Fruit fly (Drosophila melanogaster) whole organism, embryonic: ENCODE data around the gene CG7766.
A peak's percentile ranks its signal among the peaks of the same experiment; 100 is the strongest.

Experiments
- ATbp ChIP-seq: fragments of 200-800 bp; sonication (Bioruptor generic); optimal IDR thresholded peaks from 2 replicates; lab custom pipeline; 2017; ENCODE audit warnings: missing biosample characterization, mild to moderate bottlenecking, missing genetic modification characterization, missing genetic modification reagents
- Adf1 ChIP-seq: fragments of 200-800 bp; sonication (Bioruptor generic); IDR thresholded peaks from 2 replicates; pipeline ENCODE4 v1.3.6; 2022; ENCODE audit warnings: missing biosample characterization, missing genetic modification characterization
- Bdp1 ChIP-seq: fragments of 200-800 bp; sonication (Bioruptor generic); optimal IDR thresholded peaks from 3 replicates; lab custom pipeline; 2016; ENCODE audit warnings: missing biosample characterization, missing genetic modification characterization
- Bteb2 ChIP-seq: fragments of 200-800 bp; sonication (Bioruptor generic); optimal IDR thresholded peaks from 2 replicates; lab custom pipeline; 2016; ENCODE audit warnings: missing biosample characterization, missing genetic modification characterization
- CG12104 ChIP-seq: fragments of 200-800 bp; sonication (Bioruptor generic); optimal IDR thresholded peaks from 3 replicates; lab custom pipeline; 2016; ENCODE audit warnings: missing biosample characterization, missing genetic modification characterization
- CG12155 ChIP-seq: fragments of 200-800 bp; sonication (Bioruptor generic); optimal IDR thresholded peaks from 3 replicates; lab custom pipeline; 2016; ENCODE audit warnings: missing biosample characterization, missing genetic modification characterization
- CG12769 ChIP-seq: fragments of 200-800 bp; sonication (Bioruptor generic); optimal IDR thresholded peaks from 2 replicates; lab custom pipeline; 2019; ENCODE audit warnings: missing biosample characterization, mild to moderate bottlenecking, missing genetic modification characterization, moderate library complexity
- CG13287 ChIP-seq: fragments of 200-800 bp; sonication (Bioruptor generic); IDR thresholded peaks from 2 replicates; pipeline ENCODE4 v1.3.6; 2022; ENCODE audit warnings: missing biosample characterization, missing genetic modification characterization; ENCODE audit not compliant: partially characterized antibody
- CG13894 ChIP-seq: fragments of 200-800 bp; sonication (Bioruptor generic); optimal IDR thresholded peaks from 3 replicates; lab custom pipeline; 2018; ENCODE audit warnings: missing biosample characterization, mild to moderate bottlenecking, missing genetic modification characterization, moderate library complexity
- CG17359 ChIP-seq: fragments of 200-800 bp; sonication (Bioruptor generic); optimal IDR thresholded peaks from 3 replicates; lab custom pipeline; 2018; ENCODE audit warnings: missing biosample characterization, mild to moderate bottlenecking, missing genetic modification characterization, moderate library complexity
- CG17612 ChIP-seq: fragments of 200-800 bp; sonication (Bioruptor generic); IDR thresholded peaks from 2 replicates; pipeline ENCODE4 v1.3.6; 2022; ENCODE audit warnings: missing biosample characterization, missing genetic modification characterization
- CG2712 ChIP-seq: fragments of 200-800 bp; optimal IDR thresholded peaks from 3 replicates; lab custom pipeline; 2019; ENCODE audit warnings: missing biosample characterization, mild to moderate bottlenecking, missing genetic modification characterization, moderate library complexity
- CG30020 ChIP-seq: fragments of 200-800 bp; optimal IDR thresholded peaks from 2 replicates; lab custom pipeline; 2019; ENCODE audit warnings: missing biosample characterization, mild to moderate bottlenecking, missing genetic modification characterization, moderate library complexity
- CG32767 ChIP-seq: fragments of 200-800 bp; sonication (Bioruptor generic); IDR thresholded peaks from 2 replicates; pipeline ENCODE4 v1.3.6; 2022; ENCODE audit warnings: missing biosample characterization, missing genetic modification characterization
- CG32772 ChIP-seq: fragments of 200-800 bp; sonication (Bioruptor generic); IDR thresholded peaks from 2 replicates; pipeline ENCODE4 v1.3.6; 2022; ENCODE audit warnings: missing biosample characterization, missing genetic modification characterization
- CG3995 ChIP-seq: fragments of 200-800 bp; sonication (Bioruptor generic); optimal IDR thresholded peaks from 3 replicates; lab custom pipeline; 2016; ENCODE audit warnings: missing biosample characterization, missing genetic modification characterization
- CG6654 ChIP-seq: fragments of 200-800 bp; sonication (Bioruptor generic); optimal IDR thresholded peaks from 2 replicates; lab custom pipeline; 2017; ENCODE audit warnings: missing biosample characterization, mild to moderate bottlenecking, missing genetic modification characterization
- CG9797 ChIP-seq: fragments of 200-800 bp; sonication (Bioruptor generic); optimal IDR thresholded peaks from 3 replicates; lab custom pipeline; 2018; ENCODE audit warnings: missing biosample characterization, mild to moderate bottlenecking, missing genetic modification characterization
- D19B ChIP-seq: fragments of 200-800 bp; sonication (Bioruptor generic); optimal IDR thresholded peaks from 2 replicates; lab custom pipeline; 2017; ENCODE audit warnings: missing biosample characterization, mild to moderate bottlenecking, missing genetic modification characterization
- Dad ChIP-seq: fragments of 200-800 bp; sonication (Bioruptor generic); optimal IDR thresholded peaks from 3 replicates; lab custom pipeline; 2016; ENCODE audit warnings: missing biosample characterization, missing genetic modification characterization
- Dbx ChIP-seq: fragments of 200-800 bp; sonication (Bioruptor generic); IDR thresholded peaks from 3 replicates; pipeline ENCODE4 v1.3.6; 2022; ENCODE audit warnings: missing biosample characterization, missing genetic modification characterization
- Dip3 ChIP-seq: fragments of 200-800 bp; sonication (Bioruptor generic); optimal IDR thresholded peaks from 3 replicates; lab custom pipeline; 2016; ENCODE audit warnings: missing biosample characterization, missing genetic modification characterization
- Eip74EF ChIP-seq, 2 experiments: fragments of 200-800 bp in 1 of 2; fragments of >200 bp in 1 of 2; sonication (Bioruptor generic) in 1 of 2; optimal IDR thresholded peaks; 2 replicates each; lab custom pipeline; 2017 to 2019; ENCODE audit warnings: missing biosample characterization in 2 of 2, missing genetic modification characterization in 2 of 2, mild to moderate bottlenecking in 1 of 2, moderate library complexity in 1 of 2
- Fer3 ChIP-seq: fragments of 200-800 bp; sonication (Bioruptor generic); optimal IDR thresholded peaks from 2 replicates; lab custom pipeline; 2018; ENCODE audit warnings: missing biosample characterization, mild to moderate bottlenecking, missing genetic modification characterization, moderate library complexity
- HmgZ ChIP-seq: fragments of 200-800 bp; sonication (Bioruptor generic); optimal IDR thresholded peaks from 2 replicates; lab custom pipeline; 2018; ENCODE audit warnings: missing biosample characterization, mild to moderate bottlenecking, missing genetic modification characterization
- MESR4 ChIP-seq: fragments of 200-800 bp; sonication (Bioruptor generic); optimal IDR thresholded peaks from 2 replicates; lab custom pipeline; 2018; ENCODE audit warnings: missing biosample characterization, mild to moderate bottlenecking, missing genetic modification characterization, moderate library complexity
- Nf-YA ChIP-seq: fragments of 200-800 bp; sonication (Bioruptor generic); IDR thresholded peaks from 2 replicates; pipeline ENCODE4 v1.3.6; 2022; ENCODE audit warnings: missing biosample characterization, missing genetic modification characterization
- PHDP ChIP-seq: fragments of 200-800 bp; sonication (Bioruptor generic); optimal IDR thresholded peaks from 3 replicates; lab custom pipeline; 2018; ENCODE audit warnings: missing biosample characterization, mild to moderate bottlenecking, missing genetic modification characterization, moderate library complexity
- Ptx1 ChIP-seq: fragments of 200-800 bp; sonication (Bioruptor generic); IDR thresholded peaks from 2 replicates; pipeline ENCODE4 v1.3.6; 2022; ENCODE audit warnings: missing biosample characterization, missing genetic modification characterization
- YL-1 ChIP-seq: fragments of 200-800 bp; sonication (Bioruptor generic); optimal IDR thresholded peaks from 3 replicates; lab custom pipeline; 2017; ENCODE audit warnings: missing biosample characterization, mild to moderate bottlenecking, missing genetic modification characterization
- ab ChIP-seq: fragments of 200-800 bp; sonication (Bioruptor generic); optimal IDR thresholded peaks from 2 replicates; lab custom pipeline; 2016; ENCODE audit warnings: missing biosample characterization, missing genetic modification characterization
- ara ChIP-seq: fragments of 200-800 bp; sonication (Bioruptor generic); IDR thresholded peaks from 2 replicates; pipeline ENCODE4 v1.3.6; 2022; ENCODE audit warnings: missing biosample characterization, missing genetic modification characterization
- ase ChIP-seq: fragments of 200-800 bp; sonication (Bioruptor generic); IDR thresholded peaks from 3 replicates; pipeline ENCODE4 v1.3.6; 2022; ENCODE audit warnings: missing biosample characterization, missing genetic modification characterization
- caup ChIP-seq: fragments of 200-800 bp; sonication (Bioruptor generic); optimal IDR thresholded peaks from 3 replicates; lab custom pipeline; 2017; ENCODE audit warnings: missing biosample characterization, mild to moderate bottlenecking, missing genetic modification characterization, moderate library complexity; ENCODE audit not compliant: severe bottlenecking
- ci ChIP-seq: fragments of 200-800 bp; sonication (Bioruptor generic); IDR thresholded peaks from 3 replicates; pipeline ENCODE4 v1.3.6; 2022; ENCODE audit warnings: missing biosample characterization, missing genetic modification characterization
- crp ChIP-seq, 2 experiments: fragments of 200-800 bp; sonication (Bioruptor generic); optimal IDR thresholded peaks; 2 replicates in 1 of 2; 3 replicates in 1 of 2; lab custom pipeline; 2017; ENCODE audit warnings: missing biosample characterization in 2 of 2, missing genetic modification characterization in 2 of 2, mild to moderate bottlenecking in 1 of 2, moderate library complexity in 1 of 2
- dpn ChIP-seq, 2 experiments: fragments of 200-800 bp; sonication (Bioruptor generic); optimal IDR thresholded peaks; 3 replicates each; lab custom pipeline; 2016; ENCODE audit warnings: missing biosample characterization in 2 of 2, missing genetic modification characterization in 2 of 2
- gce ChIP-seq: fragments of 200-800 bp; sonication (Bioruptor generic); IDR thresholded peaks from 3 replicates; pipeline ENCODE4 v1.3.6; 2022; ENCODE audit warnings: missing biosample characterization, missing genetic modification characterization
- gt ChIP-seq: fragments of 200-800 bp; sonication (Bioruptor generic); IDR thresholded peaks from 2 replicates; pipeline ENCODE4 v1.3.6; 2022; ENCODE audit warnings: missing biosample characterization, missing genetic modification characterization
- ind ChIP-seq: fragments of 200-800 bp; sonication (Bioruptor generic); optimal IDR thresholded peaks from 3 replicates; lab custom pipeline; 2016; ENCODE audit warnings: missing biosample characterization, missing genetic modification characterization
- lab ChIP-seq: fragments of 200-800 bp; sonication (Bioruptor generic); optimal IDR thresholded peaks from 3 replicates; lab custom pipeline; 2017; ENCODE audit warnings: missing biosample characterization, missing genetic modification characterization, mild to moderate bottlenecking, moderate library complexity, missing genetic modification reagents
- onecut ChIP-seq: fragments of 200-800 bp; sonication (Bioruptor generic); IDR thresholded peaks from 2 replicates; pipeline ENCODE4 v1.3.6; 2022; ENCODE audit warnings: missing biosample characterization, missing genetic modification characterization
- repo ChIP-seq: fragments of 200-800 bp; sonication (Bioruptor generic); optimal IDR thresholded peaks from 2 replicates; lab custom pipeline; 2016; ENCODE audit warnings: missing biosample characterization, missing genetic modification characterization
- slp2 ChIP-seq: fragments of 200-800 bp; sonication (Bioruptor generic); optimal IDR thresholded peaks from 2 replicates; lab custom pipeline; 2016; ENCODE audit warnings: missing biosample characterization, missing genetic modification characterization
- ssp ChIP-seq: fragments of 200-800 bp; sonication (Bioruptor generic); IDR thresholded peaks from 2 replicates; pipeline ENCODE4 v1.3.6; 2022; ENCODE audit warnings: missing biosample characterization, missing genetic modification characterization
- tgo ChIP-seq: fragments of 200-800 bp; sonication (Bioruptor generic); IDR thresholded peaks from 3 replicates; pipeline ENCODE4 v1.3.6; 2022; ENCODE audit warnings: missing biosample characterization, missing genetic modification characterization
- tin ChIP-seq: fragments of 200-800 bp; sonication (Bioruptor generic); optimal IDR thresholded peaks from 3 replicates; lab custom pipeline; 2016; ENCODE audit warnings: missing biosample characterization, missing genetic modification characterization
- tna ChIP-seq: fragments of 200-800 bp; sonication (Bioruptor generic); IDR thresholded peaks from 2 replicates; pipeline ENCODE4 v1.3.6; 2022; ENCODE audit warnings: missing biosample characterization, missing genetic modification characterization; ENCODE audit not compliant: partially characterized antibody
- wdn ChIP-seq: fragments of 200-800 bp; sonication (Bioruptor generic); IDR thresholded peaks from 2 replicates; pipeline ENCODE4 v1.3.6; 2022; ENCODE audit warnings: missing biosample characterization, missing genetic modification characterization
- zen2 ChIP-seq: fragments of 200-800 bp; sonication (Bioruptor generic); IDR thresholded peaks from 3 replicates; pipeline ENCODE4 v1.3.6; 2022; ENCODE audit warnings: missing biosample characterization, missing genetic modification characterization; ENCODE audit not compliant: partially characterized antibody

Gene CG7766

dm6 chrX:9067754-9068477 lies 35.6 kb downstream of the CG7766 start, which contains the start of gene CG15365 (continued):
- TF ChIP-seq CG12104: no peak
- no peak for TF ChIP-seq CG13894
- peak; percentile 35 for TF ChIP-seq CG17359 (tag; lab: Kevin White, UChicago)
- TF ChIP-seq tna (GFP tag; lab: Robert Waterston, UW): no peak
- no peak for TF ChIP-seq wdn (GFP tag; lab: Robert Waterston, UW)
- TF ChIP-seq CG32772 (GFP tag; lab: Robert Waterston, UW): no peak
- no peak for TF ChIP-seq CG30020
- TF ChIP-seq CG13287 (GFP tag; lab: Robert Waterston, UW): peak; percentile 11; the same call in 1 of the 2 replicates
- no peak for TF ChIP-seq CG3995 (GFP tag; lab: Kevin White, UChicago)
- TF ChIP-seq CG32767 (GFP tag; lab: Robert Waterston, UW): no peak
- TF ChIP-seq ase: no peak
- no peak for TF ChIP-seq HmgZ (tag; lab: Kevin White, UChicago)
- no peak for TF ChIP-seq Nf-YA (GFP tag; lab: Robert Waterston, UW)
- no peak for TF ChIP-seq lab
- TF ChIP-seq PHDP (tag; lab: Kevin White, UChicago): no peak
- no peak for TF ChIP-seq Bdp1
- no peak for TF ChIP-seq YL-1
- no peak for TF ChIP-seq MESR4 (GFP tag; lab: Kevin White, UChicago)
- TF ChIP-seq gce (GFP tag; lab: Robert Waterston, UW): no peak
- no peak for TF ChIP-seq Dad (GFP tag; lab: Kevin White, UChicago)
- no peak for TF ChIP-seq Fer3 (tag; lab: Kevin White, UChicago)
- TF ChIP-seq Bteb2 (GFP tag; lab: Kevin White, UChicago): no peak
- TF ChIP-seq ci (GFP tag; lab: Robert Waterston, UW): no peak
- no peak for TF ChIP-seq CG12769
- TF ChIP-seq tin (GFP tag; lab: Kevin White, UChicago): no peak
- TF ChIP-seq ind (GFP tag; lab: Kevin White, UChicago): no peak
- TF ChIP-seq D19B: no peak
- TF ChIP-seq Dip3 (GFP tag; lab: Kevin White, UChicago): no peak
- no peak for TF ChIP-seq tgo (GFP tag; lab: Robert Waterston, UW)
- no peak for TF ChIP-seq slp2
- no peak for TF ChIP-seq zen2 (GFP tag; lab: Robert Waterston, UW)
- no peak for TF ChIP-seq Dbx (GFP tag; lab: Robert Waterston, UW)
- no peak for TF ChIP-seq CG6654 (GFP tag; lab: Kevin White, UChicago)
- no peak for TF ChIP-seq CG17612 (GFP tag; lab: Robert Waterston, UW)
- no peak for TF ChIP-seq gt (GFP tag; lab: Robert Waterston, UW)
- TF ChIP-seq CG9797 (GFP tag; lab: Kevin White, UChicago): no peak
- TF ChIP-seq crp (GFP tag; optimal IDR thresholded peaks at IDR 0.05; lab: Kevin White, UChicago): no peak
- TF ChIP-seq CG2712 (tag; lab: Kevin White, UChicago): peak; percentile 3
- TF ChIP-seq Adf1 (GFP tag; lab: Robert Waterston, UW): peak; percentile 94
- no peak for TF ChIP-seq ab (GFP tag; lab: Kevin White, UChicago)
- TF ChIP-seq Ptx1 (GFP tag; lab: Robert Waterston, UW): no peak
- TF ChIP-seq onecut (GFP tag; lab: Robert Waterston, UW): no peak
- TF ChIP-seq ara (GFP tag; lab: Robert Waterston, UW): no peak
- no peak for TF ChIP-seq CG12155 (GFP tag; lab: Kevin White, UChicago)
- TF ChIP-seq ATbp (GFP tag; lab: Kevin White, UChicago): no peak
- TF ChIP-seq Eip74EF (GFP tag; optimal IDR thresholded peaks at IDR 0.05; lab: Kevin White, UChicago): no peak
- no peak for TF ChIP-seq ssp
- TF ChIP-seq dpn (GFP tag; optimal IDR thresholded peaks at IDR 0.05; lab: Kevin White, UChicago): no peak
- no peak for TF ChIP-seq caup (GFP tag; lab: Kevin White, UChicago)
- TF ChIP-seq repo: no peak
